Worm (Caenorhabditis elegans): Measurements from ENCODE around the gene shn-1.

The shn-1 gene

DNA sequence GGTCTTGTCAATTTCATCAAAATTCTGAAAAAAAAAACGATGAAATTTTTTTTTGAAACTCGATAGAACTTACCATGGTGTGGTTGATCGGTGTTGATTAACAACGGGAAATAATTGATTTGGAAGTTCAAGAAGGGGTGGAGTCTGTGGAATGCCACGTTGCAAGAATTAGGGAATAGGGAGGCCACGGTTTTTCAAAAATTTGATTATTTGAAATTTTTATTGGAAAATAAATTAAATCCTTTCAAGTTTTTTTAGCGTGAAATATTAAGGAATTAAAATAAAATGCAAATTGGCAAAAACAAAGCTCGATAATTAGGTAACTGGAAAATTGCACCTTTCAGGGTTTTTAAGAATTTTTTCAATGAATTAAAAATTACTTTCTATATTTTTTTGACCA lies 51.3 kb downstream of the shn-1 start, which contains the start of gene rmd-3:
Gene rmd-3 (minus strand): TSS at position 101 of the 400 bp plus-strand sequence.
- no peak for TF ChIP-seq unc-62 (GFP tag; optimal IDR thresholded peaks at IDR 0.05)

DNA sequence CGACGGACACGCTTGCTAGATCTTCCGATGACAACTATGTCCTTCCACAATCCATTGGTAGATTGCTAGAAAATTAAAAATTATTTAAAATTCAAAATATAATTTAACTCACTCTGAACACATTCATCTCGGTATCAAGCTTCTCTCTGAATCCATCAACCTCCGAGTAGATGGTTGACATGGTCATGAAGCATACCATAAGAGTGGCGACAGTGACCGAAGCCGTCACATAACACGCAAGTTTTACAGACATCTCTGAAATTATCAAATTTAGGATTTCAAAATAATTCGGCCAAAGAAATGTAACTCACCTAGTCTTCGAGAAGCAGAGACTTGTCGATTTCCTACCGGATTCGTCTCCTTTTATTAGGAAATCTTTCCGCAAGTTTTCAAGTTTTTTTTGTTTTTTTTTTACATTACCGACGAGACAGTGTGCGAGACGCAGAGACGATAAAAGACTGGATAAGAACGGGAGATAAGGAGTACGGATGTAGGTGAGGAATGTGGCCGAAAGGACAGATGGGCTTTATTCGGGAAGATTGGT lies 53.2 kb downstream of the shn-1 start, which contains the start of gene sqt-1:
Gene sqt-1 (minus strand): TSS at position 341 of the 544 bp plus-strand sequence.
- no peak for TF ChIP-seq unc-62 (GFP tag; optimal IDR thresholded peaks at IDR 0.05)

ce11 chrII:11336640-11337241 lies 54.0 kb downstream of the shn-1 start:
- TF ChIP-seq unc-62 (GFP tag; optimal IDR thresholded peaks at IDR 0.05) = no peak

DNA sequence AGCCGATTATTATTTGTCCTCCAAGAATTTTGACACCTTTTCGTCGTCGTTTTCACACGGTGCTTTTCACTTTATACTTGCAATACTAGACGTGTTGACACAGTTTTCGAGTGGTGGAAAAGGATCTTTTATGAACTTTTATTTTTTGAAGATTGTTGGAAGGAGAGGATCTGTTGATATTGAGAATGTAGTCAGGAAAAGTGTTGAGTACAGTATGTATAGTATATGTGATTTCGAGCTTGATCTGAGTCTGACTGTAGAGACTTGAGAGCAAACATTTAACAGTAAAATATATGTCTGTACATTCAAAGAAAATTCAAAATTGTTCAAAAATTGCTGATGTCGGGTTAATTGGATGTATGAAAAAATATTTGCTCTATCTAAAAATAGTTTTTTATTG lies 54.6 kb downstream of the shn-1 start:
- no peak for TF ChIP-seq unc-62 (GFP tag; optimal IDR thresholded peaks at IDR 0.05)

- no peak for TF ChIP-seq unc-62 (GFP tag; optimal IDR thresholded peaks at IDR 0.05)
Measured at ce11 chrII:11335670-11336069, 55.1 kb downstream of the shn-1 start.
